Worm (Caenorhabditis elegans): ENCODE results near the gene Y38F1A.4.

Y38F1A.4 gene

ce11 chrII:12954670-12955069 is 14.9 kb downstream of the Y38F1A.4 start, which contains the start of the genes Y38F1A.1 and Y38F1A.2:
Y38F1A.1 (minus strand) TSS chrII:12954770.
Y38F1A.2 (plus strand) TSS chrII:12954958.
- no peak for TF ChIP-seq che-1 (tag; optimal IDR thresholded peaks at IDR 0.05)
- TF ChIP-seq nhr-11 (tag; optimal IDR thresholded peaks at IDR 0.05) = no peak
- TF ChIP-seq Y22D7AL.16 (tag; optimal IDR thresholded peaks at IDR 0.05) = no peak
- no peak for TF ChIP-seq syd-9 (tag; optimal IDR thresholded peaks at IDR 0.05)
- no peak for TF ChIP-seq hlh-30 (tag; optimal IDR thresholded peaks at IDR 0.05; ENCODE audit: insufficient read depth)

ce11 chrII:12953297-12953696 is 16.2 kb downstream of the Y38F1A.4 start:
- TF ChIP-seq ama-1 (optimal IDR thresholded peaks at IDR 0.05) (no peak), ceh-18 (tag; optimal IDR thresholded peaks at IDR 0.05) (peak; percentile 9), C08G9.2 (tag; optimal IDR thresholded peaks at IDR 0.05) (no peak), tbx-2 (tag; optimal IDR thresholded peaks at IDR 0.05) (peak; percentile 35), odd-2 (tag; optimal IDR thresholded peaks at IDR 0.05) (no peak), pat-9 (tag; optimal IDR thresholded peaks at IDR 0.05) (no peak), ceh-24 (tag; optimal IDR thresholded peaks at IDR 0.05) (no peak), ceh-31 (tag; optimal IDR thresholded peaks at IDR 0.05) (peak; percentile 0), ceh-45 (GFP tag; IDR thresholded peaks at IDR 0.05) (no peak), hlh-6 (tag; optimal IDR thresholded peaks at IDR 0.05) (no peak), unc-55 (GFP tag; optimal IDR thresholded peaks at IDR 0.05) (peak; percentile 67), sox-4 (tag; optimal IDR thresholded peaks at IDR 0.05) (no peak), ceh-34 (tag; optimal IDR thresholded peaks at IDR 0.05) (no peak), hlh-30 (tag; optimal IDR thresholded peaks at IDR 0.05; ENCODE audit: insufficient read depth) (no peak), dmd-4 (tag; optimal IDR thresholded peaks at IDR 0.05; ENCODE audit: borderline replicate concordance) (no peak), rnt-1 (tag; optimal IDR thresholded peaks at IDR 0.05) (peak; percentile 43), hlh-15 (tag; optimal IDR thresholded peaks at IDR 0.05) (no peak), elt-2 (tag; optimal IDR thresholded peaks at IDR 0.05) (peak; percentile 6)

ce11 chrII:12948158-12948557 is 21.4 kb downstream of the Y38F1A.4 start, which contains the start of gene F58G1.7:
F58G1.7 (minus strand) TSS chrII:12948258.
- TF ChIP-seq ceh-45 (GFP tag; IDR thresholded peaks at IDR 0.05) = no peak
- no peak for TF ChIP-seq ets-4 (tag; optimal IDR thresholded peaks at IDR 0.05)
- no peak for TF ChIP-seq ceh-9 (tag; optimal IDR thresholded peaks at IDR 0.05)
- TF ChIP-seq pros-1 (tag; optimal IDR thresholded peaks at IDR 0.05) = no peak

ce11 chrII:12944587-12945126 is 24.9 kb downstream of the Y38F1A.4 start:
- TF ChIP-seq rnt-1 (tag; optimal IDR thresholded peaks at IDR 0.05) (peak; percentile 48), ztf-16 (tag; optimal IDR thresholded peaks at IDR 0.05) (peak; percentile 44), unc-3 (GFP tag; conservative IDR thresholded peaks at IDR 0.05) (no peak), unc-3 (tag; optimal IDR thresholded peaks at IDR 0.05) (no peak), unc-86 (tag; optimal IDR thresholded peaks at IDR 0.05) (no peak), nhr-11 (tag; optimal IDR thresholded peaks at IDR 0.05) (no peak), ceh-48 (tag; optimal IDR thresholded peaks at IDR 0.05) (no peak), odd-2 (tag; optimal IDR thresholded peaks at IDR 0.05) (no peak), fkh-6 (tag; optimal IDR thresholded peaks at IDR 0.05) (no peak), npax-4 (tag; optimal IDR thresholded peaks at IDR 0.05) (no peak), unc-42 (tag; optimal IDR thresholded peaks at IDR 0.05) (peak; percentile 6), hlh-15 (tag; optimal IDR thresholded peaks at IDR 0.05) (no peak), gmeb-2 (tag; optimal IDR thresholded peaks at IDR 0.05) (peak; percentile 45), pqm-1 (tag; optimal IDR thresholded peaks at IDR 0.05) (peak; percentile 29), fkh-10 (GFP tag; optimal IDR thresholded peaks at IDR 0.05) (no peak), syd-9 (tag; optimal IDR thresholded peaks at IDR 0.05) (peak; percentile 50), lim-6 (tag; optimal IDR thresholded peaks at IDR 0.05) (no peak), hlh-6 (tag; optimal IDR thresholded peaks at IDR 0.05) (peak; percentile 65), tbx-7 (tag; optimal IDR thresholded peaks at IDR 0.05) (peak; percentile 50), ceh-45 (GFP tag; IDR thresholded peaks at IDR 0.05) (no peak), tbx-2 (tag; optimal IDR thresholded peaks at IDR 0.05) (peak; percentile 82), ceh-22 (tag; optimal IDR thresholded peaks at IDR 0.05) (no peak), ceh-6 (GFP tag; optimal IDR thresholded peaks at IDR 0.05) (peak; percentile 24), dmd-4 (tag; optimal IDR thresholded peaks at IDR 0.05; ENCODE audit: borderline replicate concordance) (no peak), lin-11 (tag; optimal IDR thresholded peaks at IDR 0.05) (peak; percentile 14), sox-4 (tag; optimal IDR thresholded peaks at IDR 0.05) (no peak), dve-1 (tag; optimal IDR thresholded peaks at IDR 0.05) (peak; percentile 35), C38D4.7 (GFP tag; optimal IDR thresholded peaks at IDR 0.05) (peak; percentile 42), T23F11.4 (GFP tag; optimal IDR thresholded peaks at IDR 0.05) (no peak), elt-4 (tag; optimal IDR thresholded peaks at IDR 0.05) (no peak), F13H6.1 (tag; optimal IDR thresholded peaks at IDR 0.05) (peak; percentile 37), che-1 (tag; optimal IDR thresholded peaks at IDR 0.05) (no peak), ceh-18 (tag; optimal IDR thresholded peaks at IDR 0.05) (peak; percentile 79)

Data from whole organism, late embryonic.